Worm (Caenorhabditis elegans) whole organism, L3 larva: Measurements from ENCODE around the gene got-1.2.

Experiments
- elt-1 ChIP-seq: fragments of 150-350 bp; optimal IDR thresholded peaks from 2 replicates; lab custom pipeline; 2014; ENCODE audit warnings: missing biosample characterization, missing genetic modification characterization
- snpc-4 ChIP-seq: fragments of 150-350 bp; optimal IDR thresholded peaks from 2 replicates; lab custom pipeline; 2014; ENCODE audit warnings: missing biosample characterization, missing genetic modification characterization
- unc-39 ChIP-seq: sonication (generic microtip); optimal IDR thresholded peaks from 4 replicates; lab custom pipeline; 2017; ENCODE audit warnings: missing biosample characterization, missing genetic modification characterization
- unc-62 ChIP-seq: fragments of 150-350 bp; sonication (generic microtip); optimal IDR thresholded peaks from 4 replicates; lab custom pipeline; 2014; ENCODE audit warnings: missing biosample characterization, missing genetic modification reagents, missing genetic modification characterization

- TF ChIP-seq unc-62 (GFP tag; lab: Kevin White, UChicago) (no peak), unc-39 (tag; lab: Kevin White, UChicago) (no peak), snpc-4 (no peak), elt-1 (tag; lab: Kevin White, UChicago) (no peak)
Measured at ce11 chrX:16762529-16762928, 30.4 kb downstream of the got-1.2 start, which contains the start of gene C10E2.1.
